Worm (Caenorhabditis elegans) whole organism, L1 larva: ENCODE measurements around the gene srd-68.

ENCODE experiments used
- C04F5.9 ChIP-seq: sonication (generic microtip); optimal IDR thresholded peaks from 2 replicates; lab custom pipeline; 2016; ENCODE audit warnings: missing genetic modification characterization, missing compliant biosample characterization
- Y116A8C.19 ChIP-seq: sonication (generic microtip); optimal IDR thresholded peaks from 2 replicates; lab custom pipeline; 2016; ENCODE audit warnings: missing compliant biosample characterization, missing genetic modification characterization, borderline replicate concordance
- aly-2 ChIP-seq: fragments of 150-350 bp; optimal IDR thresholded peaks from 2 replicates; lab custom pipeline; 2014; ENCODE audit warnings: missing biosample characterization, missing genetic modification characterization
- ama-1 ChIP-seq: fragments of 150-350 bp; optimal IDR thresholded peaks from 2 replicates; lab custom pipeline; 2014
- ceh-82 ChIP-seq, 3 experiments: fragments of 150-350 bp in 1 of 3; sonication (generic microtip) in 2 of 3; optimal IDR thresholded peaks; 2 replicates each; lab custom pipeline; 2014 to 2017; ENCODE audit warnings: missing biosample characterization in 3 of 3, missing genetic modification characterization in 3 of 3
- ceh-90 ChIP-seq: sonication (generic microtip); optimal IDR thresholded peaks from 2 replicates; lab custom pipeline; 2016; ENCODE audit warnings: missing genetic modification characterization, missing compliant biosample characterization
- ces-1 ChIP-seq: fragments of 150-350 bp; optimal IDR thresholded peaks from 2 replicates; lab custom pipeline; 2014; ENCODE audit warnings: missing biosample characterization, missing genetic modification reagents, missing genetic modification characterization
- efl-3 ChIP-seq: fragments of 200-800 bp; sonication (Bioruptor generic); optimal IDR thresholded peaks from 2 replicates; lab custom pipeline; 2018; ENCODE audit warnings: mild to moderate bottlenecking, missing genetic modification characterization, missing compliant biosample characterization
- fkh-4 ChIP-seq: sonication (generic microtip); optimal IDR thresholded peaks from 2 replicates; lab custom pipeline; 2016; ENCODE audit warnings: missing compliant biosample characterization, missing genetic modification characterization, borderline replicate concordance
- fos-1 ChIP-seq: fragments of 150-350 bp; optimal IDR thresholded peaks from 2 replicates; lab custom pipeline; 2014; ENCODE audit warnings: missing biosample characterization, missing genetic modification characterization
- grh-1 ChIP-seq: fragments of 200-800 bp; sonication (Bioruptor generic); IDR thresholded peaks from 2 replicates; pipeline ENCODE4 v1.3.6; 2022; ENCODE audit warnings: missing genetic modification reagents, missing genetic modification characterization, missing compliant biosample characterization
- hlh-17 ChIP-seq: fragments of 200-800 bp; sonication (Bioruptor generic); optimal IDR thresholded peaks from 2 replicates; lab custom pipeline; 2018; ENCODE audit warnings: missing genetic modification characterization, mild to moderate bottlenecking, missing compliant biosample characterization, moderate library complexity, borderline replicate concordance
- hlh-4 ChIP-seq: sonication (generic microtip); optimal IDR thresholded peaks from 2 replicates; lab custom pipeline; 2016; ENCODE audit warnings: mild to moderate bottlenecking, missing genetic modification characterization, missing compliant biosample characterization
- hpl-2 ChIP-seq: fragments of 150-350 bp; optimal IDR thresholded peaks from 2 replicates; lab custom pipeline; 2014; ENCODE audit warnings: missing biosample characterization, missing genetic modification reagents, missing genetic modification characterization
- isw-1 ChIP-seq: fragments of 200-800 bp; sonication (Bioruptor generic); IDR thresholded peaks from 2 replicates; pipeline ENCODE4 v1.3.6; 2022; ENCODE audit warnings: missing genetic modification characterization, missing compliant biosample characterization
- jun-1 ChIP-seq: fragments of 150-350 bp; optimal IDR thresholded peaks from 2 replicates; lab custom pipeline; 2014; ENCODE audit warnings: missing biosample characterization, missing genetic modification reagents, missing genetic modification characterization
- lin-13 ChIP-seq: fragments of 150-350 bp; optimal IDR thresholded peaks from 2 replicates; lab custom pipeline; 2014; ENCODE audit warnings: missing biosample characterization, missing genetic modification reagents, missing genetic modification characterization
- lir-3 ChIP-seq: sonication (generic microtip); optimal IDR thresholded peaks from 2 replicates; lab custom pipeline; 2016; ENCODE audit warnings: mild to moderate bottlenecking, missing genetic modification characterization, moderate library complexity, missing compliant biosample characterization; ENCODE audit not compliant: poor library complexity
- lsy-2 ChIP-seq, 2 experiments: fragments of 150-350 bp; optimal IDR thresholded peaks; 2 replicates each; lab custom pipeline; 2014; ENCODE audit warnings: missing biosample characterization in 2 of 2, missing genetic modification characterization in 2 of 2
- mdl-1 ChIP-seq, 2 experiments: fragments of 150-350 bp; optimal IDR thresholded peaks; 2 replicates each; lab custom pipeline; 2014 to 2017; ENCODE audit warnings: missing biosample characterization in 2 of 2, missing genetic modification characterization in 2 of 2, inconsistent platforms in 1 of 2
- mef-2 ChIP-seq: fragments of 150-350 bp; optimal IDR thresholded peaks from 2 replicates; lab custom pipeline; 2014; ENCODE audit warnings: missing biosample characterization, missing genetic modification characterization
- mep-1 ChIP-seq: fragments of 150-350 bp; optimal IDR thresholded peaks from 2 replicates; lab custom pipeline; 2014; ENCODE audit warnings: missing biosample characterization, missing genetic modification characterization
- nhr-20 ChIP-seq: sonication (generic microtip); optimal IDR thresholded peaks from 2 replicates; lab custom pipeline; 2016; ENCODE audit warnings: mild to moderate bottlenecking, missing genetic modification characterization, missing compliant biosample characterization
- nhr-84 ChIP-seq: sonication (generic microtip); optimal IDR thresholded peaks from 2 replicates; lab custom pipeline; 2017; ENCODE audit warnings: missing biosample characterization, missing genetic modification characterization
- pqm-1 ChIP-seq: sonication (generic microtip); optimal IDR thresholded peaks from 3 replicates; lab custom pipeline; 2017; ENCODE audit warnings: missing biosample characterization, missing genetic modification characterization
- snpc-4 ChIP-seq: fragments of 150-350 bp; optimal IDR thresholded peaks from 2 replicates; lab custom pipeline; 2014; ENCODE audit warnings: missing biosample characterization, missing genetic modification characterization
- sox-4 ChIP-seq: sonication (generic microtip); optimal IDR thresholded peaks from 2 replicates; lab custom pipeline; 2016; ENCODE audit warnings: missing genetic modification characterization, missing compliant biosample characterization
- tlp-1 ChIP-seq: fragments of 150-350 bp; optimal IDR thresholded peaks from 2 replicates; lab custom pipeline; 2014; ENCODE audit warnings: missing biosample characterization, missing genetic modification characterization
- unc-30 ChIP-seq: sonication (generic microtip); optimal IDR thresholded peaks from 2 replicates; lab custom pipeline; 2017; ENCODE audit warnings: missing biosample characterization, missing genetic modification characterization
- unc-62 ChIP-seq: fragments of 150-350 bp; optimal IDR thresholded peaks from 2 replicates; lab custom pipeline; 2014; ENCODE audit warnings: missing biosample characterization, missing genetic modification reagents, missing genetic modification characterization
- unc-86 ChIP-seq: sonication (generic microtip); optimal IDR thresholded peaks from 2 replicates; lab custom pipeline; 2016; ENCODE audit warnings: missing genetic modification characterization, missing compliant biosample characterization
- zip-4 ChIP-seq: fragments of 200-800 bp; sonication (Bioruptor generic); optimal IDR thresholded peaks from 2 replicates; lab custom pipeline; 2018; ENCODE audit warnings: mild to moderate bottlenecking, missing genetic modification characterization, moderate library complexity, missing compliant biosample characterization
- ztf-4 ChIP-seq: fragments of 150-350 bp; optimal IDR thresholded peaks from 2 replicates; lab custom pipeline; 2014; ENCODE audit warnings: missing biosample characterization, missing genetic modification characterization

Gene srd-68

DNA sequence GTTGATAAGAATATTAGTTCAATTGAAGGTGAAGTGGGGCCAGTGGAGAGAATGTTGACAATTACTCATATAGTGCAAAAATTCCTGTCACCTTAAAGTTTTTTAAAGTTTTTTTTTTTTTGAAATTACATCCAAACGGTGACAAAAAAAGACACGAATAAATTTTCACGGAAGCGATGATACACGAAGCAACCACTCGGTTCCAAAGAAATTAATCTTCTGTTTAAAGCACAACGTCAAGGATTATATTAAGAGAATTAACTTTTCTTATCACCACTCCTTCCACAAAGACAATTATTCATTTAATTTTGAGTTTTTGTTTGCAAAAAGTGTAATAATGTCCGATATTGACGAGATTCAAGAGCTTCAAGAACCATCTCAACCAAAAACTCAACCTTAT lies 37.2 kb downstream of the srd-68 start, which contains the start of gene clec-28:
Gene clec-28, plus strand, starts transcription at position 301 of the 400 bp plus-strand sequence.
- no peak for TF ChIP-seq mdl-1 (tag; optimal IDR thresholded peaks at IDR 0.05; lab: Kevin White, UChicago)
- TF ChIP-seq jun-1 (tag; lab: Kevin White, UChicago) = no peak
- no peak for TF ChIP-seq mef-2 (tag; lab: Kevin White, UChicago)
- TF ChIP-seq mep-1 = no peak
- no peak for TF ChIP-seq lir-3 (tag; lab: Kevin White, UChicago)
- TF ChIP-seq fos-1 (tag; lab: Kevin White, UChicago) = no peak
- TF ChIP-seq ama-1 (lab: Kevin White, UChicago) = no peak
- no peak for TF ChIP-seq nhr-20 (tag; lab: Kevin White, UChicago)
- TF ChIP-seq sox-4 = no peak
- no peak for TF ChIP-seq ztf-4
- TF ChIP-seq zip-4 (GFP tag; lab: Kevin White, UChicago) = no peak
- TF ChIP-seq ceh-82 (tag; optimal IDR thresholded peaks at IDR 0.05; lab: Kevin White, UChicago) = no peak

DNA sequence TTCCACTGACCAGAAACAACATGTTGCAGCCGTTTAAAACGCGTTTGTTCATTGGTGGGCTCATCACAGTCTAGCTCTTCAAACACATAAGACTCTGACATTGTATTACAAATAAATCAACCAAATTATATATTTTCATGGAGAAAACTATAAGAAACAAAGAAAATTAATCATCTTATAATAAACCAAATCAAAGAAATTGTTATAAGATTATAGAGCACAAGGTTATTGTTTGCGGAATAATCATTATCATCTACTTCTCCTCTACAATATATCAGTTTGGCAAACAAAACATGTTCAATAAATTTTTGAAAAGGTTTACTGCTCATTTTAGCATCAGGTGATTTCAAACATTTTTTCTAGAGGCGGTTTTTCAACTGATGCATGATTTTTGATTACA lies 40.9 kb downstream of the srd-68 start, which contains the start of the genes clec-32 and clec-24:
Gene clec-32, minus strand, starts transcription at position 101 of the 400 bp plus-strand sequence.
Gene clec-24, plus strand, starts transcription at position 294 of the 400 bp plus-strand sequence.
- TF ChIP-seq pqm-1 (tag; lab: Kevin White, UChicago) (no peak), fkh-4 (tag; lab: Kevin White, UChicago) (no peak), unc-86 (tag; lab: Kevin White, UChicago) (no peak), lin-13 (GFP tag; lab: Kevin White, UChicago) (no peak), aly-2 (tag; lab: Kevin White, UChicago) (no peak)

DNA sequence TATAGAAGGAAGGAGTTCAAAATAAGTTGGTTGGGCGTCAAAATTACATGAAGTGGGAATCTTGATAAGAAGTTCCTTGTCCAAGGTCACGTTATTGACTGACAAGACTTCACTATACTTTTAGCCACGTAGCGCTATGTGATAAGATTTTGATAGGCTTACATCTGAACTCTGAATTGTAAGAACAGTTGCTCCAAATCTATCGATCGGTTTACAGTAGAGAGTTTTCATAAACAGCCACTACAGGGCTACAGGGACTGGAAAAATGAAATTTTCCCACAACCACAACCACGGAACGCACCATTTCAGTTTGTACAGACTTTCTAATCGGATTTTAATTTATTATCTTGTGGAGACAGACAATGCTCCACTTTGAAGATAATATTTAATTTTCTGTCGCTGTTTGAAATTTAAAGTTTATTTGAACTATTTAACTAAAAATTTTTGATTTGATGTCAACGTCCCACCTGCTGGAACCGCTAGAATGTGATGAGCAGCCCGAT lies 44.6 kb downstream of the srd-68 start, which contains the start of the genes clec-31 and clec-22:
Gene clec-31, minus strand, starts transcription at position 101 of the 503 bp plus-strand sequence.
Gene clec-22, plus strand, starts transcription at position 453 of the 503 bp plus-strand sequence.
- no peak for TF ChIP-seq hlh-4 (tag; lab: Kevin White, UChicago)
- TF ChIP-seq tlp-1 = no peak
- no peak for TF ChIP-seq zip-4 (GFP tag; lab: Kevin White, UChicago)
- no peak for TF ChIP-seq snpc-4 (tag; lab: Kevin White, UChicago)
- TF ChIP-seq ces-1 (GFP tag; lab: Kevin White, UChicago) = no peak
- TF ChIP-seq nhr-84 (tag; lab: Kevin White, UChicago) = no peak
- no peak for TF ChIP-seq unc-86 (tag; lab: Kevin White, UChicago)
- no peak for TF ChIP-seq lsy-2 (tag; optimal IDR thresholded peaks at IDR 0.05; lab: Kevin White, UChicago)
- no peak for TF ChIP-seq hlh-17 (GFP tag; lab: Kevin White, UChicago)
- no peak for TF ChIP-seq grh-1 (GFP tag; lab: Robert Waterston, UW)
- TF ChIP-seq pqm-1 (tag; lab: Kevin White, UChicago) = no peak
- TF ChIP-seq isw-1 (GFP tag; lab: Robert Waterston, UW) = no peak

DNA sequence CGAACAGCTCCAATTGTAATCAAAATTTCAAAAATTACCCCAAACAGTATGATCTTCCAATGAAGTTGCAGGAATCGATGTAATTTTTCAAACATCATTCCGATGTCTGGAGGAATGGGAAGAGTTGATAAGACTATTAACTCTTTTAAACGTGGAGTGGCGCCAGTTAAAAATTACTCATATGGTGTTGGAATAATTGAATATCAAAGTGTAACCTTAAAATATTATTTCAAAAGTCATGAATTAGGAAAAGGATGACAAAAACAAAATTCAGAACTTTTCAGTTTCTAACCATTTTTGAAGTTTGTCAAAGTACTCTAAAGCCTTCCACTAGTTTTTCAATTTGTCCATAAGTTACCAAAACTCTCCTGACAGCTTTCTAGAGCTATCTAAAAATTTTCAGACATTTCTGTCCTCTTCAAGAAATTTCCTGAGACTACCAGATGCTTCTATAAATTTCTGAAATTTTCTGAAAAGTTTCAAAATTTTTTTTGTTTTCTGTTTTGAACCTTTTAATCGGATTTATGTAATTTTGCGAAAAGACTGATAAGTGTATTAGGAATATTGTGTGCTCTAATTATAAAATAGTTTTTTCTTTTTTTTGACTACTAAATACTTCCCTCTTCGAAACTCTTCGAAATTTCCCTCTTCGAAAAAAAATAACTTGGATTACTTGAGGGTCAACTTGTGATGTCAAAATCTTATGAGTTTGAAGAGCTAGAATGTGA lies 48.5 kb downstream of the srd-68 start, which contains the start of the genes clec-35 and clec-27:
Gene clec-35, minus strand, starts transcription at position 101 of the 728 bp plus-strand sequence.
Gene clec-27, plus strand, starts transcription at position 678 of the 728 bp plus-strand sequence.
- no peak for TF ChIP-seq unc-30 (tag; lab: Kevin White, UChicago)
- no peak for TF ChIP-seq ama-1 (lab: Kevin White, UChicago)
- no peak for TF ChIP-seq mep-1
- no peak for TF ChIP-seq aly-2 (tag; lab: Kevin White, UChicago)
- no peak for TF ChIP-seq ceh-90 (tag; lab: Kevin White, UChicago)
- no peak for TF ChIP-seq ceh-82 (tag; optimal IDR thresholded peaks at IDR 0.05; lab: Kevin White, UChicago)
- TF ChIP-seq efl-3 = no peak
- no peak for TF ChIP-seq Y116A8C.19 (tag; lab: Kevin White, UChicago)
- TF ChIP-seq unc-62 (GFP tag; lab: Kevin White, UChicago) = no peak
- TF ChIP-seq tlp-1 = no peak
- TF ChIP-seq lsy-2 (tag; optimal IDR thresholded peaks at IDR 0.05; lab: Kevin White, UChicago) = no peak
- TF ChIP-seq C04F5.9 = no peak
- TF ChIP-seq hpl-2 (GFP tag; lab: Kevin White, UChicago) = no peak
